Fruit fly (Drosophila melanogaster): Measurements from ENCODE around the gene CG32086.

Gene CG32086

DNA sequence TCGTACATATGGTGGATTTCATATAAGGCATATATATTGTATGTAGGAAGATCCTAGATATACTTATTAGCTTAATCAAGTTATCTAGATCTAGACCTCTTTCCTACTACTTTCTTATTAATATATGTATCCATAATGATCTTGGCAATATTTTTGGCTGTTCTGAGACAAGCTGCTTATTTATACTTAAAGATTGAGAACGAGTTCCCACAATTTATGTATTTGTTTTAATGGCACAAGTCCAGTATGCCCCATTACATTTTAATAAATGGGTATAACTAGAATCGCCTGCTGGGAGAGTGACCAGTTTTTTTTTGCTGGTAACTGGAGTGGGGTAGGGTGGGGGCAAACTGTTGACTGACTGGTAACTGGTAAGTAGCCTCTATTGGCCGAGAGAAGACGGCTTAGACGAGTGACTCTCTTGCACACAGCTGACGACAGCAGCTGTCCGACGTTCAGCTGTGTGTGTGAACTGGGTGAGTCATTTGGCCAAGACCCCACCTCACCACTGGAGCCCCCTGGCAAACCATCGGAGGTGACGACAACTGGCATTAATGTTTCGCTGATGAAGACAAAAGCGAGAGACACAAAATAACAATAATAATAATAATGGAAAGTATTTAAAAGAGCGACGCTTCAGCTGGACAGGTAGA, 47.0 kb downstream of the CG32086 start (continued):
- TF ChIP-seq caup (GFP tag; optimal IDR thresholded peaks at IDR 0.05; ENCODE audit: severe bottlenecking) (no peak), C15 (GFP tag; IDR thresholded peaks at IDR 0.05) (no peak), chinmo (GFP tag; IDR thresholded peaks at IDR 0.05; ENCODE audit: partially characterized antibody) (0 out of 4 replicates have a peak, but pooled peaks have one; percentile 75), fu2 (GFP tag; optimal IDR thresholded peaks at IDR 0.05) (no peak), Camta (GFP tag; optimal IDR thresholded peaks at IDR 0.05) (no peak), dimm (GFP tag; IDR thresholded peaks at IDR 0.05) (no peak), CG2116 (GFP tag; optimal IDR thresholded peaks at IDR 0.05) (no peak), Nf-YA (GFP tag; IDR thresholded peaks at IDR 0.05) (no peak), eyg (GFP tag; optimal IDR thresholded peaks at IDR 0.05) (no peak), dati (GFP tag; IDR thresholded peaks at IDR 0.05) (no peak), ci (GFP tag; IDR thresholded peaks at IDR 0.05) (peak; percentile 55; the same call in 2 of the 3 replicates), CG34224 (GFP tag; IDR thresholded peaks at IDR 0.05; ENCODE audit: partially characterized antibody) (no peak), H2.0 (GFP tag; IDR thresholded peaks at IDR 0.05) (no peak), danr (GFP tag; IDR thresholded peaks at IDR 0.05) (no peak), CG43689 (GFP tag; IDR thresholded peaks at IDR 0.05) (no peak), YL-1 (GFP tag; optimal IDR thresholded peaks at IDR 0.05) (no peak), CG32532 (GFP tag; IDR thresholded peaks at IDR 0.05) (0 out of 2 replicates have a peak, but pooled peaks have one; percentile 9), sc (optimal IDR thresholded peaks at IDR 0.05) (no peak), sc (GFP tag; optimal IDR thresholded peaks at IDR 0.05) (no peak), ham (GFP tag; IDR thresholded peaks at IDR 0.05) (no peak), Doc3 (GFP tag; IDR thresholded peaks at IDR 0.05; ENCODE audit: partially characterized antibody) (no peak), jigr1 (GFP tag; IDR thresholded peaks at IDR 0.05) (no peak), cg (GFP tag; optimal IDR thresholded peaks at IDR 0.05) (peak; percentile 65), sna (GFP tag; IDR thresholded peaks at IDR 0.05; ENCODE audit: partially characterized antibody) (no peak), CG8924 (tag; optimal IDR thresholded peaks at IDR 0.05) (no peak), bcd (GFP tag; optimal IDR thresholded peaks at IDR 0.05) (peak; percentile 2), Ada2b (GFP tag; IDR thresholded peaks at IDR 0.05) (no peak), salm (tag; optimal IDR thresholded peaks at IDR 0.05) (no peak), CG31365 (tag; optimal IDR thresholded peaks at IDR 0.05) (no peak), CG7987 (GFP tag; optimal IDR thresholded peaks at IDR 0.05) (no peak), bigmax (GFP tag; optimal IDR thresholded peaks at IDR 0.05) (no peak), ato (GFP tag; IDR thresholded peaks at IDR 0.05; ENCODE audit: partially characterized antibody) (no peak), CG16863 (GFP tag; optimal IDR thresholded peaks at IDR 0.05) (no peak), CG10654 (GFP tag; optimal IDR thresholded peaks at IDR 0.05) (no peak), ken (GFP tag; IDR thresholded peaks at IDR 0.05) (no peak), CG2875 (GFP tag; optimal IDR thresholded peaks at IDR 0.05) (no peak), CG1647 (GFP tag; optimal IDR thresholded peaks at IDR 0.05) (no peak), Med (GFP tag) (peak; percentile 77), unc-4 (GFP tag; IDR thresholded peaks at IDR 0.05; ENCODE audit: partially characterized antibody) (no peak), CG34422 (GFP tag; IDR thresholded peaks at IDR 0.05) (no peak), CG10959 (GFP tag; IDR thresholded peaks at IDR 0.05) (no peak), CG6813 (GFP tag; optimal IDR thresholded peaks at IDR 0.05) (no peak), zen2 (GFP tag; IDR thresholded peaks at IDR 0.05; ENCODE audit: partially characterized antibody) (no peak), CG33213 (GFP tag; optimal IDR thresholded peaks at IDR 0.05) (no peak), CG12155 (GFP tag; optimal IDR thresholded peaks at IDR 0.05) (no peak), Hr78 (GFP tag; optimal IDR thresholded peaks at IDR 0.05) (no peak), wek (GFP tag; optimal IDR thresholded peaks at IDR 0.05) (no peak), CG11398 (GFP tag; optimal IDR thresholded peaks at IDR 0.05) (no peak), pros (GFP tag; optimal IDR thresholded peaks at IDR 0.05) (no peak), vnd (GFP tag; IDR thresholded peaks at IDR 0.05; ENCODE audit: partially characterized antibody) (no peak)
